Fruit fly (Drosophila melanogaster): ENCODE results near the gene Gr32a.

DNA sequence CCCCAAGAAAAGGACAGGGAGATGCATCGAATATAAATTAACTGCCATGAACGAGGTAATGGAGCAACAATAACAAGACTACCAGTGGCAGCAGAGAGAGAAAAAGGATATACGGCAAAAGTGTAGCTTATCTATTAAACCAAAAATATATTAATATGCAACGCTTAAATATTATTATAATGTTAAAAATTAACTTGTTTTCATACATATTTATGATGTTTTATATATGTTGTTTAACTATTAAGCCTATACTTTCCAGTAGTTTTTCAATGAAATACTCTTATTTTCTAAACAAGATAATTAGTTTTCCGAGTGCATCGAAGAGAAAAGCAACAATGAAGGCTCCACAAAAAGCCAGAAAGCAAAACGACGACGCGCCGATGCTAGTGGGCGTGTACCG is 45.4 kb upstream of the Gr32a start:
- TF ChIP-seq psq (optimal IDR thresholded peaks at IDR 0.05) (no peak), h (optimal IDR thresholded peaks at IDR 0.05) (no peak), ttk (optimal IDR thresholded peaks at IDR 0.05) (no peak)
